Fruit fly (Drosophila melanogaster): ENCODE data around the gene CG14834.

CG14834 gene

dm6 chr3L:7323348-7323747 is 23.6 kb downstream of the CG14834 start, which contains the start of the genes RhoGEF4 and Rint1 (continued):
- TF ChIP-seq CG10147 (GFP tag; optimal IDR thresholded peaks at IDR 0.05), result peak; percentile 74
- no peak for TF ChIP-seq HHEX (GFP tag; optimal IDR thresholded peaks at IDR 0.05)
- peak; percentile 47 for TF ChIP-seq CG13624 (GFP tag; optimal IDR thresholded peaks at IDR 0.05)
- TF ChIP-seq CG10654 (GFP tag; optimal IDR thresholded peaks at IDR 0.05), result peak; percentile 60
- no peak for TF ChIP-seq Sox100B (GFP tag; optimal IDR thresholded peaks at IDR 0.05)
- no peak for TF ChIP-seq kni (GFP tag; optimal IDR thresholded peaks at IDR 0.05)
- peak; percentile 28 for TF ChIP-seq CG31388 (GFP tag; optimal IDR thresholded peaks at IDR 0.05)
- no peak for TF ChIP-seq CG10321 (GFP tag; IDR thresholded peaks at IDR 0.05)
- peak; percentile 97 for TF ChIP-seq E2f2 (GFP tag; IDR thresholded peaks at IDR 0.05)
- TF ChIP-seq CG16813 (GFP tag; IDR thresholded peaks at IDR 0.05; ENCODE audit: partially characterized antibody), result peak; percentile 34; the same call in 1 of the 3 replicates
- TF ChIP-seq CG7357 (GFP tag; IDR thresholded peaks at IDR 0.05), result peak; percentile 50; the same call in 1 of the 3 replicates
- TF ChIP-seq CG5245 (GFP tag; optimal IDR thresholded peaks at IDR 0.05), result no peak
- TF ChIP-seq stc (GFP tag; IDR thresholded peaks at IDR 0.05), result 0 out of 2 replicates have a peak, but pooled peaks have one; percentile 27
- TF ChIP-seq Meics (GFP tag; optimal IDR thresholded peaks at IDR 0.05), result peak; percentile 38
- peak; percentile 0 for TF ChIP-seq CG6683 (GFP tag; optimal IDR thresholded peaks at IDR 0.05)
- peak; percentile 60; the same call in 1 of the 2 replicates for TF ChIP-seq ttk (GFP tag; IDR thresholded peaks at IDR 0.05)
- peak; percentile 77 for TF ChIP-seq Abd-B (GFP tag; optimal IDR thresholded peaks at IDR 0.05)
- no peak for TF ChIP-seq CG7271 (tag; optimal IDR thresholded peaks at IDR 0.05)
- TF ChIP-seq zen2 (GFP tag; IDR thresholded peaks at IDR 0.05; ENCODE audit: partially characterized antibody), result no peak
- no peak for TF ChIP-seq D19B (GFP tag; optimal IDR thresholded peaks at IDR 0.05)
- TF ChIP-seq CG33557 (GFP tag; optimal IDR thresholded peaks at IDR 0.05), result peak; percentile 46
- TF ChIP-seq NC2β (GFP tag; optimal IDR thresholded peaks at IDR 0.05), result no peak
- peak; percentile 58; the same call in 1 of the 2 replicates for TF ChIP-seq CG7372 (GFP tag; IDR thresholded peaks at IDR 0.05)
- no peak for TF ChIP-seq CG11695 (GFP tag; IDR thresholded peaks at IDR 0.05)
- no peak for TF ChIP-seq ash1 (GFP tag; optimal IDR thresholded peaks at IDR 0.05)
- TF ChIP-seq dimm (GFP tag; IDR thresholded peaks at IDR 0.05), result peak; percentile 41; the same call in 1 of the 2 replicates
- TF ChIP-seq mirr (GFP tag; optimal IDR thresholded peaks at IDR 0.05), result no peak
- TF ChIP-seq esg (GFP tag; conservative IDR thresholded peaks at IDR 0.05), result peak; percentile 77
- TF ChIP-seq Atf-2 (GFP tag; optimal IDR thresholded peaks at IDR 0.05), result no peak
- peak; percentile 8 for TF ChIP-seq Mes4 (GFP tag; optimal IDR thresholded peaks at IDR 0.05)
- TF ChIP-seq CG4854 (GFP tag; optimal IDR thresholded peaks at IDR 0.05), result peak; percentile 40
- no peak for TF ChIP-seq gt (GFP tag; IDR thresholded peaks at IDR 0.05)
- TF ChIP-seq ftz-f1 (GFP tag; optimal IDR thresholded peaks at IDR 0.05), result no peak
- TF ChIP-seq cad (GFP tag; optimal IDR thresholded peaks at IDR 0.05), result no peak
- no peak for TF ChIP-seq salm (tag; optimal IDR thresholded peaks at IDR 0.05)
- TF ChIP-seq CG18599 (GFP tag; optimal IDR thresholded peaks at IDR 0.05), result peak; percentile 67
- peak; percentile 28 for TF ChIP-seq lab (GFP tag; optimal IDR thresholded peaks at IDR 0.05)
- TF ChIP-seq Xrp1 (GFP tag; IDR thresholded peaks at IDR 0.05), result peak; percentile 72
- no peak for TF ChIP-seq CG11398 (GFP tag; optimal IDR thresholded peaks at IDR 0.05)
- TF ChIP-seq CG7786 (GFP tag; optimal IDR thresholded peaks at IDR 0.05), result peak; percentile 38
- peak; percentile 39 for TF ChIP-seq tap (tag; optimal IDR thresholded peaks at IDR 0.05)
- peak; percentile 69 for TF ChIP-seq CG2116 (GFP tag; optimal IDR thresholded peaks at IDR 0.05)
- TF ChIP-seq zen (tag; optimal IDR thresholded peaks at IDR 0.05), result peak; percentile 73
- TF ChIP-seq ap (GFP tag; IDR thresholded peaks at IDR 0.05), result peak; percentile 34; the same call in 1 of the 2 replicates
- peak; percentile 97 for TF ChIP-seq MBD-R2 (GFP tag; IDR thresholded peaks at IDR 0.05)
- TF ChIP-seq CG11560 (tag; IDR thresholded peaks at IDR 0.05), result 0 out of 3 replicates have a peak, but pooled peaks have one; percentile 44
- TF ChIP-seq Poxn (GFP tag; IDR thresholded peaks at IDR 0.05), result no peak
- TF ChIP-seq knrl (GFP tag; IDR thresholded peaks at IDR 0.05; ENCODE audit: partially characterized antibody), result peak; percentile 38; the same call in 1 of the 3 replicates
- TF ChIP-seq ssp (GFP tag; IDR thresholded peaks at IDR 0.05), result peak; percentile 68
- TF ChIP-seq prd (optimal IDR thresholded peaks at IDR 0.05), result no peak
- TF ChIP-seq prd (GFP tag; IDR thresholded peaks at IDR 0.05), result peak; percentile 89
